Fruit fly (Drosophila melanogaster): ENCODE data around the gene CG15646.

- TF ChIP-seq insv (optimal IDR thresholded peaks at IDR 0.05) (no peak), psq (optimal IDR thresholded peaks at IDR 0.05) (no peak)
These were observed 17.9 kb upstream of the CG15646 start, which contains the start of gene CG15599 for dm6 chrX:15688757-15689156.
